Fruit fly (Drosophila melanogaster) whole organism, adult: ENCODE results near the gene Atg18b.

ENCODE experiments used
- CG1620 ChIP-seq: fragments of 200-800 bp; sonication (Bioruptor generic); optimal IDR thresholded peaks from 2 replicates; lab custom pipeline; 2016; ENCODE audit warnings: missing biosample characterization, missing genetic modification characterization
- CG5204 ChIP-seq: fragments of 200-800 bp; sonication (Bioruptor generic); optimal IDR thresholded peaks from 2 replicates; lab custom pipeline; 2016; ENCODE audit warnings: missing biosample characterization, missing genetic modification characterization
- Clk ChIP-seq: fragments of 200-800 bp; sonication (Bioruptor generic); optimal IDR thresholded peaks from 2 replicates; lab custom pipeline; 2017; ENCODE audit warnings: missing biosample characterization, missing genetic modification characterization

DNA sequence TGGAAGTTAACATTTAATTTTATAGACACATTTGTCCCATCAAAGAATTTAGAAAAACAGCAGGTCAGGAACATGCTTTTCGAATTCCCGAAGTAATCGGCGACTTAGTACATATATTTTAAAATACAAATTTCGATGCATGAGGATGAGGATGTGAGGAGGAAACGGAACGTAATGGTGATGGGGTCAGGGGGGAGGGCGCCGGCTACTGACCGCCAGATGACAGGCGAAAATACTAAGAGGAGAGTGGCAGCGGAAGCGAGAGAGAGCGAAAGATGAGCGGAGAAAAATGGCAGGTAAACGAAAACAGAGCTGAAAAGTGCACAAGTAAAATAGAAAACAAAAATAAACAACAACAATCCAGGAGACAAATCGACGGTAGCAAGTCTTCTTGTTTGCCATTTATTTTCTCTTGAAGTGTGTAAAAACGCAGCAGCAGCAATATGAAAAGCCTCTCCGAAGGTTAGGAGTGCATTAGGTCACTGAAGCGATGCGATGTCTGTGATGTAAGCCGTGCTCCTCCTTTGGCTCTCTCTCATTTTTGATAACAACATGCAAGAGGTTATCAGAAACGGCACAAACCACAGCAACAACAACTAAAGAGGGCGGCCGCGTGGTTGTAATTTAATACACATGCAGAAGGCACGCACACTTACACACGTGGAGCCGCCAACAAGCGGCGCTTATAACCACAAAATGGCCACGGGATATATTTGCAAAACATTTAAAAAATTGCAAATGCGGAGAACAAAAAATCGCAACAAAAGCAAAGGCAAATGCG is 41.7 kb downstream of the Atg18b start:
- TF ChIP-seq CG1620 (GFP tag; lab: Kevin White, UChicago) (no peak), Clk (no peak), CG5204 (no peak)
